Worm (Caenorhabditis elegans) whole organism, early embryonic: Measurements from ENCODE around the gene flp-15.

Source experiments
- B0310.2 ChIP-seq: sonication (generic microtip); optimal IDR thresholded peaks from 2 replicates; lab custom pipeline; 2016; ENCODE audit warnings: mild to moderate bottlenecking, missing genetic modification characterization, missing compliant biosample characterization
- F13C5.2 ChIP-seq: sonication (generic microtip); optimal IDR thresholded peaks from 2 replicates; lab custom pipeline; 2017; ENCODE audit warnings: mild to moderate bottlenecking, missing genetic modification characterization, inconsistent platforms, missing compliant biosample characterization
- aly-1 ChIP-seq: sonication (generic microtip); optimal IDR thresholded peaks from 2 replicates; lab custom pipeline; 2016; ENCODE audit warnings: missing genetic modification characterization, missing compliant biosample characterization
- ama-1 ChIP-seq: fragments of 150-350 bp; optimal IDR thresholded peaks from 2 replicates; lab custom pipeline; 2014
- ceh-13 ChIP-seq: fragments of 200-800 bp; sonication (Bioruptor generic); optimal IDR thresholded peaks from 2 replicates; lab custom pipeline; 2018; ENCODE audit warnings: mild to moderate bottlenecking, missing genetic modification characterization, missing compliant biosample characterization
- ceh-36 ChIP-seq: sonication (generic microtip); optimal IDR thresholded peaks from 2 replicates; lab custom pipeline; 2016; ENCODE audit warnings: missing genetic modification characterization, inconsistent platforms, missing compliant biosample characterization
- ets-7 ChIP-seq: sonication (generic microtip); optimal IDR thresholded peaks from 2 replicates; lab custom pipeline; 2016; ENCODE audit warnings: missing genotype, missing genetic modification characterization, missing compliant biosample characterization
- flt-1 ChIP-seq: fragments of 200-800 bp; sonication (Bioruptor generic); IDR thresholded peaks from 2 replicates; pipeline ENCODE4 v1.3.6; 2022; ENCODE audit warnings: missing genetic modification characterization, missing compliant biosample characterization
- hmbx-1 ChIP-seq: sonication (generic microtip); optimal IDR thresholded peaks from 2 replicates; lab custom pipeline; 2016; ENCODE audit warnings: mild to moderate bottlenecking, missing genetic modification characterization, missing compliant biosample characterization
- hmg-4 ChIP-seq: fragments of 200-800 bp; sonication (Bioruptor generic); optimal IDR thresholded peaks from 2 replicates; lab custom pipeline; 2018; ENCODE audit warnings: mild to moderate bottlenecking, missing genetic modification characterization, missing compliant biosample characterization
- hnd-1 ChIP-seq: sonication (generic microtip); optimal IDR thresholded peaks from 2 replicates; lab custom pipeline; 2016; ENCODE audit warnings: missing genetic modification characterization, missing compliant biosample characterization
- pes-1 ChIP-seq: fragments of 200-800 bp; sonication (Bioruptor generic); IDR thresholded peaks from 2 replicates; pipeline ENCODE4 v1.3.6; 2022; ENCODE audit warnings: missing genetic modification reagents, missing genetic modification characterization, missing compliant biosample characterization
- scrt-1 ChIP-seq: fragments of 200-800 bp; sonication (Bioruptor generic); IDR thresholded peaks from 2 replicates; pipeline ENCODE4 v1.3.6; 2022; ENCODE audit warnings: missing genetic modification characterization, missing compliant biosample characterization
- sea-1 ChIP-seq: fragments of 200-800 bp; sonication (Bioruptor generic); conservative IDR thresholded peaks from 2 replicates; pipeline ENCODE4 v1.3.6; 2022; ENCODE audit warnings: missing genetic modification characterization, missing compliant biosample characterization
- tbx-11 ChIP-seq: fragments of 200-800 bp; sonication (Bioruptor generic); IDR thresholded peaks from 2 replicates; pipeline ENCODE4 v1.3.6; 2022; ENCODE audit warnings: missing genetic modification characterization, missing compliant biosample characterization
- tbx-37 ChIP-seq: fragments of 200-800 bp; sonication (Bioruptor generic); conservative IDR thresholded peaks from 2 replicates; pipeline ENCODE4 v1.3.6; 2022; ENCODE audit warnings: missing genetic modification reagents, missing genetic modification characterization, missing compliant biosample characterization
- tra-4 ChIP-seq: sonication (generic microtip); optimal IDR thresholded peaks from 2 replicates; lab custom pipeline; 2017; ENCODE audit warnings: missing genetic modification characterization, missing compliant biosample characterization

flp-15 gene

ce11 chrIII:13701691-13702090 is 34.1 kb upstream of the flp-15 start, which contains the start of gene lit-1:
TSS of gene lit-1 (plus strand) at chrIII:13701991.
- TF ChIP-seq ama-1 (lab: Kevin White, UChicago) = no peak
- no peak for TF ChIP-seq B0310.2 (tag; lab: Kevin White, UChicago)
- no peak for TF ChIP-seq tbx-37
- TF ChIP-seq ceh-36 (tag; lab: Kevin White, UChicago) = no peak

DNA sequence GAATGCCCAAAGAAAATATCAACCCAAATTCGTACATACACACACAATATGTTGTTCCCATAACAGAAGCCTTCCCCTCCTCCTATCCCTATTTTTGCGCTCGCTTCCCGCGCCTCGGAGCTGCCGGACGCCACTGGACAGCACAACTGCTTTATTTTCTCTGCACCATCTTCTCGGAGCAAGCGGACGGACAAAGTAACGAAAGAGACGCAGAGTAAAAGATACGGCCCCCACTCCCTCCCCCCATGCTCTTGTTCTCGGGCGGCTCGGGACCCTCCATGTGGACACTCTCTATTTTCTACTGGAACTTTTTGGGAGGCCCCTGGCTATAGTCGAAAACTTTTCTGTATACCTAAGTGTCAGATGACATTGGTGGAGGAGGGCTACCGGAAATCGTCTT is 30.2 kb upstream of the flp-15 start:
- TF ChIP-seq ceh-13 (GFP tag; lab: Kevin White, UChicago) (no peak), scrt-1 (no peak), B0310.2 (tag; lab: Kevin White, UChicago) (no peak), pes-1 (no peak), ama-1 (lab: Kevin White, UChicago) (no peak), sea-1 (GFP tag; lab: Robert Waterston, UW) (no peak)

DNA sequence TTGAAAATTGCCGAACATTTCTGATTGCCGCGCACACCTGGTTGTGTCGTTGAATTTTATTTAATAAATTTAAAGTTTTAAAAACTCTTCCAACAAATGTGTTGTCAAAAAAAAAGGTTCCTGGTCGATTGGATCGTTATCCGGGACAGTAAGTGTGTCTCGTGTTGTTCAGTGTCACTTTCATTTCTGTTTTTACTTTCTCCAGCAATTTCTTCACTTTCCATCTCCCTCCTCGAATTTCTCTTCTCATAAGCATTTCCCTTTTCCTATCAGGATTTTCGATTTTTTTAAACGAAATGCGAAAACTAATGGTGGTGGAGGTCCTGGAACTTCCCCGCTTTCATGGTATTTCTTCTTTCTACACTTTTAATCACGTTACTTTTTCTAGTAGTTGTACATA is 27.9 kb upstream of the flp-15 start:
- no peak for TF ChIP-seq ama-1 (lab: Kevin White, UChicago)
- TF ChIP-seq ets-7 (tag; lab: Kevin White, UChicago) = no peak
- no peak for TF ChIP-seq flt-1 (GFP tag; lab: Robert Waterston, UW)
- no peak for TF ChIP-seq hnd-1
- TF ChIP-seq F13C5.2 = no peak
- no peak for TF ChIP-seq aly-1 (tag; lab: Kevin White, UChicago)
- no peak for TF ChIP-seq tra-4 (tag; lab: Kevin White, UChicago)
- no peak for TF ChIP-seq tbx-11 (GFP tag; lab: Robert Waterston, UW)
- TF ChIP-seq hmbx-1 (tag; lab: Kevin White, UChicago) = no peak
- no peak for TF ChIP-seq B0310.2 (tag; lab: Kevin White, UChicago)
- TF ChIP-seq pes-1 = no peak
- TF ChIP-seq ceh-36 (tag; lab: Kevin White, UChicago) = no peak
- no peak for TF ChIP-seq tbx-37

DNA sequence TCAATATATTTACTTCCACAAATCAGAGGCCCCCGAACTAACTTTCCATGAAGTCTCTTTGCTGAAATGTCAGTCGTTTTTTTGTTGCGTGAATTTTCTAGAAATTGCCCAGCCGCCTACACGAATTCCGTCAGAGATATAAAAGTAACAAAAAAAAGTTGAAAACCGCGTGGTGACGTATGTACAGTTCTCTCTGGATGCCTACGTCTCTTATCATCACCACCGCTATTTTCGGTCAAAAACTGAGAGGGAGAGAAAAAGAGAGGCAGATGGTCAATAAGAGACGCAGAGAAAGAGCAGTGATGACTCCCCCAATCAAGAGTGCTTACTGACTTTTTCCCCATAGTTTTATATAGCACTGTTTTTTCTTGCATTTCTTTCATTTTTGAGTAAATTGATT is 26.4 kb upstream of the flp-15 start:
- no peak for TF ChIP-seq aly-1 (tag; lab: Kevin White, UChicago)
- no peak for TF ChIP-seq tra-4 (tag; lab: Kevin White, UChicago)
- no peak for TF ChIP-seq ceh-13 (GFP tag; lab: Kevin White, UChicago)
- no peak for TF ChIP-seq pes-1
- peak; percentile 39 for TF ChIP-seq hmg-4 (GFP tag; lab: Kevin White, UChicago)
- no peak for TF ChIP-seq scrt-1
- TF ChIP-seq ets-7 (tag; lab: Kevin White, UChicago) = no peak
- TF ChIP-seq tbx-37 = no peak

DNA sequence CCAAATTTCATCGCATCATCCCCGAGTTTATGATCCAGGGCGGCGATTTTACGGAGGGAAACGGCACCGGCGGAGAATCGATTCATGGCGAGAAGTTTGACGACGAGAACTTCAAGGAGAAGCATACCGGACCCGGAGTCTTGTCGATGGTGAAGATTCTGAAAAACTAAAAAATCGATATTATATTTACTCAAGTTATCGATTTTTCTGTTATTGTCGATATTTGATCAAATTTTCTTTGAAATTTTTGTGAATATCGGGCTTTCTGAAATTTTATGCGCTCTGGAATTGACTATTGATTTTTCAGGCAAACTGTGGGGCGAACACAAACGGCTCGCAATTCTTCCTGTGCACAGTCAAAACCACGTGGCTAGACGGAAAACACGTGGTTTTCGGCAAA is 25.5 kb upstream of the flp-15 start:
- TF ChIP-seq hmg-4 (GFP tag; lab: Kevin White, UChicago) = no peak
- no peak for TF ChIP-seq ets-7 (tag; lab: Kevin White, UChicago)
- no peak for TF ChIP-seq aly-1 (tag; lab: Kevin White, UChicago)
- no peak for TF ChIP-seq pes-1
- TF ChIP-seq F13C5.2 = no peak
- TF ChIP-seq scrt-1 = no peak
- no peak for TF ChIP-seq tbx-11 (GFP tag; lab: Robert Waterston, UW)
- no peak for TF ChIP-seq tra-4 (tag; lab: Kevin White, UChicago)
- no peak for TF ChIP-seq hmbx-1 (tag; lab: Kevin White, UChicago)
- TF ChIP-seq ceh-36 (tag; lab: Kevin White, UChicago) = no peak
- no peak for TF ChIP-seq sea-1 (GFP tag; lab: Robert Waterston, UW)
- no peak for TF ChIP-seq hnd-1
- no peak for TF ChIP-seq ceh-13 (GFP tag; lab: Kevin White, UChicago)

- TF ChIP-seq sea-1 (GFP tag; lab: Robert Waterston, UW) (no peak), tbx-11 (GFP tag; lab: Robert Waterston, UW) (no peak), aly-1 (tag; lab: Kevin White, UChicago) (no peak), ets-7 (tag; lab: Kevin White, UChicago) (no peak), tbx-37 (no peak), hmg-4 (GFP tag; lab: Kevin White, UChicago) (no peak), scrt-1 (no peak), ama-1 (lab: Kevin White, UChicago) (no peak), hmbx-1 (tag; lab: Kevin White, UChicago) (no peak), B0310.2 (tag; lab: Kevin White, UChicago) (no peak), hnd-1 (no peak), pes-1 (no peak), F13C5.2 (no peak), ceh-36 (tag; lab: Kevin White, UChicago) (no peak), flt-1 (GFP tag; lab: Robert Waterston, UW) (no peak), ceh-13 (GFP tag; lab: Kevin White, UChicago) (no peak), tra-4 (tag; lab: Kevin White, UChicago) (no peak)
These were observed 24.9 kb upstream of the flp-15 start, which contains the start of gene cyn-2 for ce11 chrIII:13692555-13692954. TSS of gene cyn-2 (plus strand) at chrIII:13692668.

DNA sequence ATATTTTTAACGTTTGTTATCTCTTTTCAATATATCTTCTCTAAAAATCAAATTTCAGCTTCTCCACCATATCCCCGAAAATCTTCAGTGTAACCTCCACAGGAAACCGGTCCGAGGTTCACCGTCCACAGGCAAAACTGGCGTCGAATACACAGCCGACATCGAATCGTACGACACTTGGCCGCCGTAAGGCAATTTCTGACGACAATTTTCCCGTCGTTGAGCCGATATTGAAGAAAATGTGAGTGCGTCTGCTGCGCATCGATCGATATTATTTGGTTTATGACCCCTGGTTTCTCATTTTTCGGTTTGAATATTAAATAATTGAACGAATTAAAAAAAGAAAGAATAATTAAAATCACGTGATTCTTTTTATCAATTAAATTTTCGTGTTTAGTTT is 19.6 kb upstream of the flp-15 start, which contains the start of gene cul-2:
TSS of gene cul-2 (plus strand) at position 59 of the 400 bp plus-strand sequence.
- TF ChIP-seq ceh-13 (GFP tag; lab: Kevin White, UChicago) (no peak), hmbx-1 (tag; lab: Kevin White, UChicago) (no peak), B0310.2 (tag; lab: Kevin White, UChicago) (no peak), aly-1 (tag; lab: Kevin White, UChicago) (no peak), ceh-36 (tag; lab: Kevin White, UChicago) (no peak), hnd-1 (no peak), flt-1 (GFP tag; lab: Robert Waterston, UW) (no peak), tbx-37 (no peak), tbx-11 (GFP tag; lab: Robert Waterston, UW) (no peak), tra-4 (tag; lab: Kevin White, UChicago) (no peak), ama-1 (lab: Kevin White, UChicago) (no peak), hmg-4 (GFP tag; lab: Kevin White, UChicago) (no peak), ets-7 (tag; lab: Kevin White, UChicago) (no peak), pes-1 (no peak), F13C5.2 (no peak)

- TF ChIP-seq F13C5.2 = no peak
- TF ChIP-seq ets-7 (tag; lab: Kevin White, UChicago) = no peak
- no peak for TF ChIP-seq sea-1 (GFP tag; lab: Robert Waterston, UW)
- no peak for TF ChIP-seq hmbx-1 (tag; lab: Kevin White, UChicago)
- no peak for TF ChIP-seq ama-1 (lab: Kevin White, UChicago)
- no peak for TF ChIP-seq tra-4 (tag; lab: Kevin White, UChicago)
- no peak for TF ChIP-seq B0310.2 (tag; lab: Kevin White, UChicago)
- TF ChIP-seq pes-1 = no peak
- TF ChIP-seq tbx-37 = no peak
- TF ChIP-seq hnd-1 = no peak
- no peak for TF ChIP-seq flt-1 (GFP tag; lab: Robert Waterston, UW)
These were observed 18.7 kb upstream of the flp-15 start, which contains the start of gene dyf-2 for ce11 chrIII:13686309-13686708. TSS of gene dyf-2 (minus strand) at chrIII:13686445.
